Fruit fly (Drosophila melanogaster) S2 (cell line): ENCODE results near the gene Tcs5.

Source experiments
- CG8478 ChIP-seq: fragments of >200 bp; optimal IDR thresholded peaks from 2 replicates; lab custom pipeline; 2018
- CTCF ChIP-seq, 2 experiments: fragments of >200 bp; optimal IDR thresholded peaks; 2 replicates each; lab custom pipeline; 2018

dm6 chr3L:5131245-5131644, 8.0 kb downstream of the Tcs5 start, which contains the start of gene CG15212:
- TF ChIP-seq CG8478: no peak
- TF ChIP-seq CTCF (optimal IDR thresholded peaks at IDR 0.05; lab: Kevin White, UChicago): no peak
